Fruit fly (Drosophila melanogaster) Kc167 (cell line): ENCODE measurements around the gene CG11562.

Source experiments
- Myc ChIP-seq: fragments of >200 bp; optimal IDR thresholded peaks from 2 replicates; lab custom pipeline; 2017; ENCODE audit warnings: missing external identifiers
- Sin3A ChIP-seq: fragments of >200 bp; optimal IDR thresholded peaks from 2 replicates; lab custom pipeline; 2018; ENCODE audit warnings: missing external identifiers
- h ChIP-seq: fragments of >200 bp; optimal IDR thresholded peaks from 3 replicates; lab custom pipeline; 2018; ENCODE audit warnings: missing external identifiers
- insv ChIP-seq: fragments of >200 bp; optimal IDR thresholded peaks from 3 replicates; lab custom pipeline; 2018; ENCODE audit warnings: missing external identifiers
- psq ChIP-seq: fragments of >200 bp; optimal IDR thresholded peaks from 2 replicates; lab custom pipeline; 2017; ENCODE audit warnings: missing external identifiers
- ttk ChIP-seq: sonication (Bioruptor generic); optimal IDR thresholded peaks from 2 replicates; lab custom pipeline; 2017; ENCODE audit warnings: missing external identifiers

- TF ChIP-seq h (lab: Kevin White, UChicago), result no peak
- TF ChIP-seq insv (lab: Kevin White, UChicago), result no peak
- TF ChIP-seq Myc, result no peak
- no peak for TF ChIP-seq Sin3A (lab: Kevin White, UChicago)
- TF ChIP-seq psq (lab: Kevin White, UChicago), result no peak
- TF ChIP-seq ttk (lab: Kevin White, UChicago), result no peak
Observed at dm6 chr2L:298285-298644, 6.0 kb downstream of the CG11562 start.
